Worm (Caenorhabditis elegans): ENCODE results near the gene snx-1.

DNA sequence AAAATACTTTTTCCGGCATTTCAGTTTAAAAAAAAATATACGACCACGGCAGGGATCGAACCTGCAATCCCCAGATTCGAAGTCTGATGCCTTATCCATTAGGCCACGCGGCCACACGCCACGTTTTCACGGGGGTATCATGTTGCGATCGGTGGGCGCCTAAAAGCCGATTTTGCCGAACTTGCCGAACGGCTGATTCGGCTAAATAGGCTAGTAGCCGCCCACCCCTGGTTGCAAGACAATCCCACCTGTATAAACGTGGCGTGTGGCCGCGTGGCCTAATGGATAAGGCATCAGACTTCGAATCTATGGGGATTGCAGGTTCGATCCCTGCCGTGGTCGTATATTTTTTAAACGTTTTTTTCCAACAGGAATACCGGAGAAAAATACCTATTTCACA lies 39.7 kb upstream of the snx-1 start:
- TF ChIP-seq pha-4 (tag; optimal IDR thresholded peaks at IDR 0.05): no peak
- no peak for TF ChIP-seq lin-39 (tag; optimal IDR thresholded peaks at IDR 0.05)
- no peak for TF ChIP-seq mml-1 (tag; optimal IDR thresholded peaks at IDR 0.05)
- TF ChIP-seq nhr-28 (tag; optimal IDR thresholded peaks at IDR 0.05): no peak
- TF ChIP-seq ama-1 (optimal IDR thresholded peaks at IDR 0.05): no peak
- TF ChIP-seq nhr-12 (tag; optimal IDR thresholded peaks at IDR 0.05): no peak
- no peak for TF ChIP-seq nhr-76 (tag; optimal IDR thresholded peaks at IDR 0.05)
- TF ChIP-seq eor-1 (tag; optimal IDR thresholded peaks at IDR 0.05): no peak
- no peak for TF ChIP-seq unc-62 (GFP tag; optimal IDR thresholded peaks at IDR 0.05)
- no peak for TF ChIP-seq pqm-1 (tag; optimal IDR thresholded peaks at IDR 0.05)
- TF ChIP-seq snpc-4 (tag; optimal IDR thresholded peaks at IDR 0.05): no peak
- no peak for TF ChIP-seq aly-2 (tag; optimal IDR thresholded peaks at IDR 0.05)
- TF ChIP-seq nhr-43 (tag; optimal IDR thresholded peaks at IDR 0.05; ENCODE audit: poor library complexity, severe bottlenecking): no peak

Data from whole organism, L3 larva.